Fruit fly (Drosophila melanogaster) whole organism, pupa: ENCODE measurements around the gene Jon99Cii.

Experiments used
- CG12605 ChIP-seq: fragments of 200-800 bp; sonication (Bioruptor generic); IDR thresholded peaks from 2 replicates; pipeline ENCODE4 v1.3.6; 2022; ENCODE audit warnings: missing biosample characterization, missing genetic modification characterization
- CG17806 ChIP-seq: fragments of 200-800 bp; sonication (Bioruptor generic); optimal IDR thresholded peaks from 2 replicates; lab custom pipeline; 2018; ENCODE audit warnings: missing biosample characterization, mild to moderate bottlenecking, missing genetic modification characterization, moderate library complexity
- CG8159 ChIP-seq: fragments of 200-800 bp; sonication (Bioruptor generic); optimal IDR thresholded peaks from 3 replicates; lab custom pipeline; 2018; ENCODE audit warnings: missing biosample characterization, mild to moderate bottlenecking, missing genetic modification characterization, moderate library complexity
- CG9948 ChIP-seq: fragments of 200-800 bp; sonication (Bioruptor generic); optimal IDR thresholded peaks from 2 replicates; lab custom pipeline; 2018; ENCODE audit warnings: missing biosample characterization, mild to moderate bottlenecking, missing genetic modification characterization, moderate library complexity
- D1 ChIP-seq: fragments of 200-800 bp; sonication (Bioruptor generic); optimal IDR thresholded peaks from 2 replicates; lab custom pipeline; 2018; ENCODE audit warnings: missing biosample characterization, mild to moderate bottlenecking, missing genetic modification characterization, moderate library complexity
- EcR ChIP-seq: fragments of 200-800 bp; sonication (Bioruptor generic); optimal IDR thresholded peaks from 3 replicates; lab custom pipeline; 2019; ENCODE audit warnings: missing biosample characterization, missing genetic modification characterization, mild to moderate bottlenecking, moderate library complexity, missing genetic modification reagents
- Ets98B ChIP-seq: fragments of 200-800 bp; sonication (Bioruptor generic); IDR thresholded peaks from 2 replicates; pipeline ENCODE4 v1.3.6; 2022; ENCODE audit warnings: missing biosample characterization, missing genetic modification characterization
- Snoo ChIP-seq: fragments of 200-800 bp; sonication (Bioruptor generic); optimal IDR thresholded peaks from 3 replicates; lab custom pipeline; 2017; ENCODE audit warnings: missing biosample characterization, mild to moderate bottlenecking, missing genetic modification characterization, inconsistent platforms
- fd96Ca ChIP-seq: fragments of 200-800 bp; sonication (Bioruptor generic); IDR thresholded peaks from 3 replicates; pipeline ENCODE4 v1.3.6; 2022; ENCODE audit warnings: missing biosample characterization, missing genetic modification characterization
- gl ChIP-seq: fragments of 200-800 bp; sonication (Bioruptor generic); optimal IDR thresholded peaks from 2 replicates; lab custom pipeline; 2018; ENCODE audit warnings: missing biosample characterization, mild to moderate bottlenecking, missing genetic modification characterization

- TF ChIP-seq CG12605 (GFP tag; lab: Robert Waterston, UW) (no peak), fd96Ca (no peak), gl (tag; lab: Kevin White, UChicago) (no peak), Ets98B (GFP tag; lab: Robert Waterston, UW) (no peak), CG8159 (tag; lab: Kevin White, UChicago) (no peak), EcR (GFP tag; lab: Kevin White, UChicago) (no peak), CG17806 (tag; lab: Kevin White, UChicago) (no peak), CG9948 (tag; lab: Kevin White, UChicago) (no peak), D1 (no peak), Snoo (no peak)
Measured at dm6 chr3R:29926089-29926488, 1.7 kb upstream of the Jon99Cii start, which contains the start of gene Jon99Ci.
